Fruit fly (Drosophila melanogaster) whole organism, embryonic: Measurements from ENCODE around the gene CG7963.

Source experiments
- Bdp1 ChIP-seq: fragments of 200-800 bp; sonication (Bioruptor generic); optimal IDR thresholded peaks from 3 replicates; lab custom pipeline; 2016; ENCODE audit warnings: missing biosample characterization, missing genetic modification characterization
- CG1024 ChIP-seq: fragments of 200-800 bp; sonication (Bioruptor generic); IDR thresholded peaks from 2 replicates; pipeline ENCODE4 v1.3.6; 2022; ENCODE audit warnings: missing biosample characterization, missing genetic modification characterization
- CG10431 ChIP-seq: fragments of 200-800 bp; sonication (Bioruptor generic); optimal IDR thresholded peaks from 3 replicates; lab custom pipeline; 2018; ENCODE audit warnings: missing biosample characterization, mild to moderate bottlenecking, missing genetic modification characterization
- CG12071 ChIP-seq: fragments of 200-800 bp; sonication (Bioruptor generic); optimal IDR thresholded peaks from 3 replicates; lab custom pipeline; 2018; ENCODE audit warnings: missing biosample characterization, mild to moderate bottlenecking, missing genetic modification characterization
- CG13123 ChIP-seq: fragments of 200-800 bp; sonication (Bioruptor generic); optimal IDR thresholded peaks from 2 replicates; lab custom pipeline; 2016; ENCODE audit warnings: missing biosample characterization, missing genetic modification characterization
- CG13424 ChIP-seq: fragments of 200-800 bp; sonication (Bioruptor generic); optimal IDR thresholded peaks from 2 replicates; lab custom pipeline; 2019; ENCODE audit warnings: missing biosample characterization, mild to moderate bottlenecking, missing genetic modification characterization, moderate library complexity
- CG15073 ChIP-seq: fragments of 200-800 bp; sonication (Bioruptor generic); optimal IDR thresholded peaks from 2 replicates; lab custom pipeline; 2016; ENCODE audit warnings: missing biosample characterization, missing genetic modification characterization
- CG15479 ChIP-seq: fragments of 200-800 bp; sonication (Bioruptor generic); optimal IDR thresholded peaks from 3 replicates; lab custom pipeline; 2019; ENCODE audit warnings: missing biosample characterization, mild to moderate bottlenecking, missing genetic modification characterization, moderate library complexity
- CG15514 ChIP-seq: fragments of 200-800 bp; sonication (Bioruptor generic); optimal IDR thresholded peaks from 3 replicates; lab custom pipeline; 2017; ENCODE audit warnings: missing biosample characterization, missing genetic modification characterization, mild to moderate bottlenecking, moderate library complexity, missing genetic modification reagents
- CG15601 ChIP-seq: fragments of 200-800 bp; sonication (Bioruptor generic); optimal IDR thresholded peaks from 3 replicates; lab custom pipeline; 2019; ENCODE audit warnings: missing biosample characterization, mild to moderate bottlenecking, missing genetic modification characterization, moderate library complexity
- CG15696 ChIP-seq: fragments of 200-800 bp; sonication (Bioruptor generic); optimal IDR thresholded peaks from 2 replicates; lab custom pipeline; 2019; ENCODE audit warnings: missing biosample characterization, mild to moderate bottlenecking, missing genetic modification characterization, moderate library complexity
- CG16813 ChIP-seq: fragments of 200-800 bp; sonication (Bioruptor generic); IDR thresholded peaks from 3 replicates; pipeline ENCODE4 v1.3.6; 2022; ENCODE audit warnings: missing biosample characterization, missing genetic modification characterization; ENCODE audit not compliant: partially characterized antibody
- CG31365 ChIP-seq: fragments of 200-800 bp; sonication (Bioruptor generic); optimal IDR thresholded peaks from 2 replicates; lab custom pipeline; 2018; ENCODE audit warnings: missing biosample characterization, mild to moderate bottlenecking, missing genetic modification characterization
- CG32772 ChIP-seq: fragments of 200-800 bp; sonication (Bioruptor generic); IDR thresholded peaks from 2 replicates; pipeline ENCODE4 v1.3.6; 2022; ENCODE audit warnings: missing biosample characterization, missing genetic modification characterization
- CG3281 ChIP-seq: fragments of 200-800 bp; sonication (Bioruptor generic); optimal IDR thresholded peaks from 3 replicates; lab custom pipeline; 2017; ENCODE audit warnings: missing biosample characterization, mild to moderate bottlenecking, missing genetic modification characterization
- CG4328 ChIP-seq: fragments of 200-800 bp; sonication (Bioruptor generic); optimal IDR thresholded peaks from 3 replicates; lab custom pipeline; 2017; ENCODE audit warnings: missing biosample characterization, missing genetic modification reagents, missing genetic modification characterization
- CG4617 ChIP-seq: fragments of 200-800 bp; sonication (Bioruptor generic); optimal IDR thresholded peaks from 3 replicates; lab custom pipeline; 2016; ENCODE audit warnings: missing biosample characterization, missing genetic modification characterization, borderline replicate concordance
- CG4854 ChIP-seq: fragments of 200-800 bp; sonication (Bioruptor generic); optimal IDR thresholded peaks from 2 replicates; lab custom pipeline; 2016; ENCODE audit warnings: missing biosample characterization, missing genetic modification characterization, inconsistent platforms
- CG6272 ChIP-seq: fragments of 200-800 bp; sonication (Bioruptor generic); IDR thresholded peaks from 2 replicates; pipeline ENCODE4 v1.3.6; 2022; ENCODE audit warnings: missing biosample characterization, missing genetic modification characterization
- CG6854 ChIP-seq: fragments of 200-800 bp; sonication (Bioruptor generic); optimal IDR thresholded peaks from 3 replicates; lab custom pipeline; 2017; ENCODE audit warnings: missing biosample characterization, mild to moderate bottlenecking, missing genetic modification characterization
- CG8290 ChIP-seq, 3 experiments: fragments of 200-800 bp; sonication (Bioruptor generic); optimal IDR thresholded peaks; 2 replicates each; lab custom pipeline; 2016 to 2019; ENCODE audit warnings: missing biosample characterization in 3 of 3, missing genetic modification characterization in 3 of 3, mild to moderate bottlenecking in 2 of 3, moderate library complexity in 1 of 3
- CG9609 ChIP-seq: fragments of 200-800 bp; sonication (Bioruptor generic); optimal IDR thresholded peaks from 3 replicates; lab custom pipeline; 2016; ENCODE audit warnings: missing biosample characterization, missing genetic modification characterization
- CG9797 ChIP-seq: fragments of 200-800 bp; sonication (Bioruptor generic); optimal IDR thresholded peaks from 3 replicates; lab custom pipeline; 2018; ENCODE audit warnings: missing biosample characterization, mild to moderate bottlenecking, missing genetic modification characterization
- CG9932 ChIP-seq: fragments of 200-800 bp; sonication (Bioruptor generic); IDR thresholded peaks from 2 replicates; pipeline ENCODE4 v1.3.6; 2022; ENCODE audit warnings: missing biosample characterization, missing genetic modification characterization
- Dad ChIP-seq: fragments of 200-800 bp; sonication (Bioruptor generic); optimal IDR thresholded peaks from 3 replicates; lab custom pipeline; 2016; ENCODE audit warnings: missing biosample characterization, missing genetic modification characterization
- Dll ChIP-seq: fragments of 200-800 bp; sonication (Bioruptor generic); IDR thresholded peaks from 4 replicates; pipeline ENCODE4 v1.3.6; 2022; ENCODE audit warnings: missing biosample characterization, missing genetic modification characterization; ENCODE audit not compliant: partially characterized antibody
- E2f1 ChIP-seq: fragments of 200-800 bp; sonication (Bioruptor generic); IDR thresholded peaks from 2 replicates; pipeline ENCODE4 v1.3.6; 2022; ENCODE audit warnings: missing biosample characterization, missing genetic modification characterization
- Ets65A ChIP-seq: fragments of 200-800 bp; sonication (Bioruptor generic); peaks from one replicate; lab custom pipeline; 2016; ENCODE audit warnings: missing biosample characterization, missing genetic modification characterization
- GATAe ChIP-seq: fragments of 200-800 bp; sonication (Bioruptor generic); conservative IDR thresholded peaks from 2 replicates; pipeline ENCODE4 v1.3.6; 2022; ENCODE audit warnings: missing biosample characterization, missing genetic modification characterization
- H2.0 ChIP-seq: fragments of 200-800 bp; sonication (Bioruptor generic); IDR thresholded peaks from 2 replicates; pipeline ENCODE4 v1.3.6; 2022; ENCODE audit warnings: missing biosample characterization, missing genetic modification characterization
- Lpt ChIP-seq: fragments of >200 bp; optimal IDR thresholded peaks from 2 replicates; lab custom pipeline; 2018; ENCODE audit warnings: missing biosample characterization, missing genetic modification characterization
- Med ChIP-seq: fragments of 200-800 bp; sonication (Bioruptor generic); peaks from one replicate; lab custom pipeline; 2016; ENCODE audit warnings: missing biosample characterization, missing genetic modification characterization, mild to moderate bottlenecking, inconsistent platforms, moderate library complexity
- Mrtf ChIP-seq: fragments of 200-800 bp; sonication (Bioruptor generic); IDR thresholded peaks from 3 replicates; pipeline ENCODE4 v1.3.6; 2022; ENCODE audit warnings: missing biosample characterization, missing genetic modification characterization
- Ravus ChIP-seq: fragments of 200-800 bp; sonication (Bioruptor generic); IDR thresholded peaks from 2 replicates; pipeline ENCODE4 v1.3.6; 2022; ENCODE audit warnings: missing biosample characterization, missing genetic modification characterization
- Side ChIP-seq: fragments of 200-800 bp; sonication (Bioruptor generic); optimal IDR thresholded peaks from 2 replicates; lab custom pipeline; 2016; ENCODE audit warnings: missing biosample characterization, missing genetic modification characterization
- Sin3A ChIP-seq: fragments of >200 bp; optimal IDR thresholded peaks from 2 replicates; lab custom pipeline; 2018
- ci ChIP-seq: fragments of 200-800 bp; sonication (Bioruptor generic); IDR thresholded peaks from 3 replicates; pipeline ENCODE4 v1.3.6; 2022; ENCODE audit warnings: missing biosample characterization, missing genetic modification characterization
- dmrt99B ChIP-seq: fragments of 200-800 bp; sonication (Bioruptor generic); optimal IDR thresholded peaks from 2 replicates; lab custom pipeline; 2018; ENCODE audit warnings: missing biosample characterization, mild to moderate bottlenecking, missing genetic modification characterization, moderate library complexity
- fu2 ChIP-seq: fragments of 200-800 bp; sonication (Bioruptor generic); optimal IDR thresholded peaks from 2 replicates; lab custom pipeline; 2016; ENCODE audit warnings: missing biosample characterization, missing genetic modification characterization
- gfzf ChIP-seq: fragments of 200-800 bp; sonication (Bioruptor generic); optimal IDR thresholded peaks from 2 replicates; lab custom pipeline; 2016; ENCODE audit warnings: missing biosample characterization, mild to moderate bottlenecking, missing genetic modification characterization, moderate library complexity
- jing ChIP-seq: fragments of 200-800 bp; sonication (Bioruptor generic); optimal IDR thresholded peaks from 2 replicates; lab custom pipeline; 2018; ENCODE audit warnings: missing biosample characterization, mild to moderate bottlenecking, missing genetic modification characterization
- kni ChIP-seq: fragments of 200-800 bp; sonication (Bioruptor generic); optimal IDR thresholded peaks from 3 replicates; lab custom pipeline; 2017; ENCODE audit warnings: mild to moderate bottlenecking, missing biosample characterization, missing genetic modification reagents, missing genetic modification characterization
- mirr ChIP-seq: fragments of 200-800 bp; sonication (Bioruptor generic); optimal IDR thresholded peaks from 3 replicates; lab custom pipeline; 2018; ENCODE audit warnings: missing biosample characterization, mild to moderate bottlenecking, missing genetic modification characterization
- run ChIP-seq: fragments of 200-800 bp; sonication (Bioruptor generic); optimal IDR thresholded peaks from 3 replicates; lab custom pipeline; 2018; ENCODE audit warnings: missing biosample characterization, mild to moderate bottlenecking, missing genetic modification characterization
- salm ChIP-seq: fragments of 200-800 bp; sonication (Bioruptor generic); optimal IDR thresholded peaks from 2 replicates; lab custom pipeline; 2018; ENCODE audit warnings: missing biosample characterization, mild to moderate bottlenecking, missing genetic modification characterization
- sna ChIP-seq: fragments of 200-800 bp; sonication (Bioruptor generic); IDR thresholded peaks from 2 replicates; pipeline ENCODE4 v1.3.6; 2022; ENCODE audit warnings: missing biosample characterization, missing genetic modification characterization; ENCODE audit not compliant: partially characterized antibody
- sqz ChIP-seq: fragments of 200-800 bp; sonication (Bioruptor generic); optimal IDR thresholded peaks from 3 replicates; lab custom pipeline; 2018; ENCODE audit warnings: missing biosample characterization, mild to moderate bottlenecking, missing genetic modification characterization
- sug ChIP-seq: fragments of 200-800 bp; optimal IDR thresholded peaks from 2 replicates; lab custom pipeline; 2019; ENCODE audit warnings: missing biosample characterization, mild to moderate bottlenecking, missing genetic modification characterization, moderate library complexity
- trem ChIP-seq: fragments of 200-800 bp; optimal IDR thresholded peaks from 3 replicates; lab custom pipeline; 2019; ENCODE audit warnings: missing biosample characterization, mild to moderate bottlenecking, missing genetic modification characterization, moderate library complexity

Gene CG7963

dm6 chr3R:8316344-8317105 lies 46.1 kb upstream of the CG7963 start, which contains the start of gene Coq2 (continued):
- TF ChIP-seq trem (peak; percentile 86), ci (GFP tag; lab: Robert Waterston, UW) (no peak), jing (no peak), run (tag; lab: Kevin White, UChicago) (no peak), Side (GFP tag; lab: Kevin White, UChicago) (no peak), CG12071 (GFP tag; lab: Kevin White, UChicago) (no peak), CG13123 (GFP tag; lab: Kevin White, UChicago) (no peak), Ets65A (GFP tag; lab: Kevin White, UChicago) (no peak), CG10431 (GFP tag; lab: Kevin White, UChicago) (no peak), H2.0 (no peak), CG15073 (GFP tag; lab: Kevin White, UChicago) (no peak), Dad (GFP tag; lab: Kevin White, UChicago) (no peak), kni (GFP tag; lab: Kevin White, UChicago) (no peak), CG9797 (GFP tag; lab: Kevin White, UChicago) (peak; percentile 16), CG3281 (GFP tag; lab: Kevin White, UChicago) (no peak), CG31365 (tag; lab: Kevin White, UChicago) (peak; percentile 30), CG32772 (GFP tag; lab: Robert Waterston, UW) (no peak), CG4617 (GFP tag; lab: Kevin White, UChicago) (peak; percentile 65)

dm6 chr3R:8317215-8317614 lies 45.4 kb upstream of the CG7963 start, which contains the start of gene Ctr1B:
Gene Ctr1B, plus strand, starts transcription at chr3R:8317612.
- no peak for TF ChIP-seq dmrt99B (tag; lab: Kevin White, UChicago)
- peak; percentile 61 for TF ChIP-seq GATAe (GFP tag; lab: Robert Waterston, UW)
- no peak for TF ChIP-seq CG16813 (GFP tag; lab: Robert Waterston, UW)
- peak; percentile 46 for TF ChIP-seq CG15479
- no peak for TF ChIP-seq CG15514 (GFP tag; lab: Kevin White, UChicago)
- no peak for TF ChIP-seq CG9932 (GFP tag; lab: Robert Waterston, UW)
- TF ChIP-seq Med (GFP tag; lab: Kevin White, UChicago), result no peak
- no peak for TF ChIP-seq CG8290 (GFP tag; optimal IDR thresholded peaks at IDR 0.05; lab: Kevin White, UChicago)
- no peak for TF ChIP-seq CG8290 (tag; optimal IDR thresholded peaks at IDR 0.05; lab: Kevin White, UChicago)
- TF ChIP-seq Bdp1 (GFP tag; lab: Kevin White, UChicago), result no peak
- TF ChIP-seq CG4854 (GFP tag; lab: Kevin White, UChicago), result no peak
- no peak for TF ChIP-seq Mrtf (GFP tag; lab: Robert Waterston, UW)
- no peak for TF ChIP-seq sqz (GFP tag; lab: Kevin White, UChicago)
- no peak for TF ChIP-seq CG1024 (GFP tag; lab: Robert Waterston, UW)
- TF ChIP-seq CG4328 (GFP tag; lab: Kevin White, UChicago), result no peak
- TF ChIP-seq Ravus, result no peak
- no peak for TF ChIP-seq gfzf (GFP tag; lab: Kevin White, UChicago)
- TF ChIP-seq CG15696, result no peak
- no peak for TF ChIP-seq CG6854 (GFP tag; lab: Kevin White, UChicago)
- TF ChIP-seq CG13424 (tag; lab: Kevin White, UChicago), result no peak
- no peak for TF ChIP-seq E2f1 (GFP tag; lab: Robert Waterston, UW)
- no peak for TF ChIP-seq CG9609 (GFP tag; lab: Kevin White, UChicago)
- TF ChIP-seq sna (GFP tag; lab: Robert Waterston, UW), result 0 out of 2 replicates have a peak, but pooled peaks have one; percentile 15
- no peak for TF ChIP-seq CG15601 (tag; lab: Kevin White, UChicago)
- TF ChIP-seq Sin3A, result no peak
- TF ChIP-seq mirr (GFP tag; lab: Kevin White, UChicago), result peak; percentile 13
- TF ChIP-seq Lpt (GFP tag; lab: Kevin White, UChicago), result no peak
- no peak for TF ChIP-seq salm (tag; lab: Kevin White, UChicago)
- TF ChIP-seq sug (tag; lab: Kevin White, UChicago), result peak; percentile 81
- no peak for TF ChIP-seq Dll (GFP tag; lab: Robert Waterston, UW)
- TF ChIP-seq CG6272 (GFP tag; lab: Robert Waterston, UW), result no peak
- no peak for TF ChIP-seq fu2 (GFP tag; lab: Kevin White, UChicago)
